Worm (Caenorhabditis elegans) whole organism, L4/young adult: Measurements from ENCODE around the gene srg-64.

Experiments
- W03F9.2 ChIP-seq: fragments of 150-350 bp; optimal IDR thresholded peaks from 2 replicates; lab custom pipeline; 2014; ENCODE audit warnings: missing biosample characterization, missing genetic modification characterization
- dao-5 ChIP-seq: sonication (generic microtip); optimal IDR thresholded peaks from 2 replicates; lab custom pipeline; 2016; ENCODE audit warnings: missing genotype, missing genetic modification characterization, moderate library complexity, missing compliant biosample characterization
- him-1 ChIP-seq: sonication (generic microtip); optimal IDR thresholded peaks from 2 replicates; lab custom pipeline; 2016; ENCODE audit warnings: missing genotype, missing genetic modification reagents, missing genetic modification characterization, missing compliant biosample characterization

srg-64 gene

DNA sequence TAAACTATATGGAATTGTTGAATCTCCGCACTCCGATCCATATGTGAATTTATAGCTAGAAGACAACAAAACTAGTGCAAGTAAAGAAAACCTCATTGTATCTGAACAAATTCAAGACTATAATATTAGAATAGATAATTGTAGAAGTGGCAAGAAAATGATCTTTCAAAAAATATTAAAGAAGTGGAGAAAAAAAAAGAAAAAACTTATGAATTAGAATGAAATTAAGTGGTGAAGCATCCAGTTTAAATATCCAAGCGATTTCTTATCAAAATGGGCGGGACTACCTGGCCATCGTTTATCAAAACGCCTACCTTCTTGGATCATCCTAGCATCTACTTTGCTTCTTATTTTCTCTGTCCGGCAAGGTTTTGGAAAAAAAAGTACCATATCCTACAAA lies 16.7 kb upstream of the srg-64 start, which contains the start of gene wrt-4:
TSS of gene wrt-4 (minus strand) at position 101 of the 400 bp plus-strand sequence.
- TF ChIP-seq W03F9.2 (no peak), dao-5 (tag; lab: Kevin White, UChicago) (no peak), him-1 (no peak)

DNA sequence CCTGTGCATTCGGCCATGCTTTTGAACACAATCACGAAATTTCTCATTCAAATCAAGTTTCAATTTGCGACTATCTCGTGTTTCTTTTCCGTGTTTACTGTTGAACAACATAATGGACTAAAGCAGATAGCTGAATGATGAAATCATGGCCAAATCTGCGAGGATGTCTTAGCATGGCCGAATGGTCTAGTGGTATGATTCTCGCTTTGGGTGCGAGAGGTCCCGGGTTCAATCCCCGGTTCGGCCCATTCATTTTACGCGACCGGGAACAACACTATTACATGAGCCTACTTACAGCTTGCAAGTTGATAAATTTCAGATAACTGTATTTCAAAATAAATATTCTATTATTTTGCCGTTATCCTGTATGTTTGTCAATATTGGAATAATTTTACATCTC lies 10.8 kb upstream of the srg-64 start:
- TF ChIP-seq dao-5 (tag; lab: Kevin White, UChicago), result no peak
- no peak for TF ChIP-seq him-1
- TF ChIP-seq W03F9.2, result no peak

DNA sequence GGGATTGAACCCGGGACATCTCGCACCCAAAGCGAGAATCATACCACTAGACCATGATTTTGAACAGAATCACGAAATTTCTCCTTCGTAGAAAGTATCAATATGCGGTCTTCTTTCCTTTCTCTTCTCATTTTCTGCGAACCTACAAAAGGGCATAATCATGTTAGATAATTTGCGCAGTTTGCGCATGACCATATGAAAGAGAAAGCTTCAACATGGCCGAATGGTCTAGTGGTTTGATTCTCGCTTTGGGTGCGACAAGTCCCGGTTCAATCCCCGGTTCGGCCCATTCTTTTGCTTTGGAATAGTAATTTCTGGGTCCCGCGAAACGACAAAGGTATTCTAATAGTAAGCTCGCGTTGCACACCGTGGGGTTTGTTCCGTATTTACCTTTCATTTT lies 7.4 kb upstream of the srg-64 start:
- no peak for TF ChIP-seq dao-5 (tag; lab: Kevin White, UChicago)
- no peak for TF ChIP-seq him-1
- TF ChIP-seq W03F9.2, result no peak

DNA sequence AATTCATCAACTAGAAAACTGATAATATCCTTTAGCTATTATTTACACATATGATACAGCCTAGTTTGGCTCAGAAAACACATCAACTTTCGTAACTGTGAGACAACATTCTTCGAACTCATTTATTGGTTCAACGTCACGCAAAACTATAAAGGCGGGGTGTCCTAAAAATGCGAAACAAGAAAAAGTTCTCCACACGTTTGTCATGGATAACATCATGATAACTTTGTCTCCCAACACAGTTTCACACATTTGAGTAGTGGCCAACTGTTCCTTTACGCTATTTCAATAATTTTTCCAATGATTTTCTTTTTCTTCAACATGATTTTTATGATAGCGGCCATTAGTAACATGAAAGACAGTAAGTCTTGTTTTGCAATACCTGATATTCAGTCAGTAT lies 6.3 kb upstream of the srg-64 start, which contains the start of gene srxa-9:
TSS of gene srxa-9 (plus strand) at position 301 of the 400 bp plus-strand sequence.
- TF ChIP-seq W03F9.2 (no peak), him-1 (no peak), dao-5 (tag; lab: Kevin White, UChicago) (no peak)

DNA sequence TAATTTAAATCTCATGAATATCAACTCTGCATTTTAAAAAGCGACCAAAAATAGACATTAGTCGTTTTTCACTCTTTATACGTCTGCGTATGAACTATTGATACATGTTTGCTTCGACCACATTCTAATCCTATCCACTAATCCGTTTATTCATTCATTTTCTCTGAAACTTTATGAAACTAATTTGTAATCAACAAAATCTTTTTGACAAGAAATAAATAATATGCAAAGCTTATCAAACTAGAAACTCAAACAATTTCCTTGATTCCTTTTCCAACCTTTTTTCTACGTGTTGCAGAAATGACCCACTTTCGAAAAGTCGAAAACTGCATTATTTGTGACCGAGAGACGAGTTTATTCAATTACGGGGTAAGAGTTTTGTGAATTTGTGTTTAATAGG lies 1.9 kb upstream of the srg-64 start, which contains the start of gene nhr-255:
TSS of gene nhr-255 (plus strand) at position 301 of the 400 bp plus-strand sequence.
- TF ChIP-seq him-1, result no peak
- no peak for TF ChIP-seq dao-5 (tag; lab: Kevin White, UChicago)
- no peak for TF ChIP-seq W03F9.2

DNA sequence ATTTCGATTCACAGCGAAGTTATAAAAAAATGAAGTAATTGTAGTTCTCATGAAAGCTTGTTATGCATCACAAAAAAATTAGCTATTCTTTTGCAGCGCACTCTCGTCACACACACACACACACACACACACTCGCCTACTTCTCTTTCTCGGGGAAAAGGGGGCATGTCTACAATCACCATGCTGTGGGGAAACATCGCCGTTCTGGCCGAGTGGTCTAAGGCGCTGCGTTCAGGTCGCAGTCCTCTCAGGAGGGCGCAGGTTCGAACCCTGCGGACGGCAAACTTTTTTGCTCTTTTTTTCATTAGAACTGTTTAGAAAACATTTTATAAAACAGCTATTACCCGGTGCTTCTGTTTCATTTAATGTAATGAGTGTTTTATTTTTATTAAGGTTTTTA lies 1.4 kb upstream of the srg-64 start:
- TF ChIP-seq dao-5 (tag; lab: Kevin White, UChicago) (peak; percentile 20), him-1 (peak; percentile 75), W03F9.2 (no peak)

DNA sequence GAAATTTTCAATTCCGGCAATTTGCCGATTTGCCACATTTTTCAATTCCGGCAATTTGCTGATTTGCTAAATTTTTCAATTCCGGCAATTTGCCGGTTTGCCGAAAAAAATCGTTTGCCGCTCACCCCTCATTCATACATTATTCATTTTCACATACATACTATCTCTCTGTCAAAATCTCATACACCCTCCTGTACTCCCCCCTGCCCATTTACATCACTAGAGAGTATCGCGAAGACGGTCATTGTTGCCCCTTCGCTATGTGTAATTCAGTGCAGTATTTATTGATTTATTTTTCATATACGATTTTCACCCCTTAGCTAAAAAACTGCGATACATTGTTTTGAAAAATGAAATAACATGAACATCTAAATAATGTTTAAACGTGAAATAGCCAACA lies 4.0 kb downstream of the srg-64 start:
- TF ChIP-seq him-1 (no peak), W03F9.2 (no peak), dao-5 (tag; lab: Kevin White, UChicago) (no peak)

DNA sequence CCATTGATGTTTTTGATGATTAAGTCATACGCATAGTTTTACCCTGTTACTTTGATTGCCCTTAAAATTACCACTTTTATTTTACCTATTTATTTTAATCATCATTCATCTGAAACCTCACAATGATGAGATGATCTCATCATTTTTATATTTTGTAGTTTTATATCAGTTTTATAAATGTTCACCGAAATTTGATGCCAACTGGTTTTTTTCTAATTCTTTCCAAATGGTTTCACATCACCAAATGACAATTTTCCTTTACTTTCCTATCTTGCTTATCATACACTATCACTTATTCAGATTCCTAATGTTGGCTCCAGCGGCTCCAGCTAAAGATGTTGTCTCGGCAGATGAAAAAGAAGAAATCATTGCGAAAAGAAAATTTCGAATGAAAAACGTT lies 8.8 kb downstream of the srg-64 start, which contains the start of gene lin-15A:
TSS of gene lin-15A (plus strand) at position 301 of the 400 bp plus-strand sequence.
- TF ChIP-seq him-1 (no peak), dao-5 (tag; lab: Kevin White, UChicago) (no peak), W03F9.2 (no peak)

DNA sequence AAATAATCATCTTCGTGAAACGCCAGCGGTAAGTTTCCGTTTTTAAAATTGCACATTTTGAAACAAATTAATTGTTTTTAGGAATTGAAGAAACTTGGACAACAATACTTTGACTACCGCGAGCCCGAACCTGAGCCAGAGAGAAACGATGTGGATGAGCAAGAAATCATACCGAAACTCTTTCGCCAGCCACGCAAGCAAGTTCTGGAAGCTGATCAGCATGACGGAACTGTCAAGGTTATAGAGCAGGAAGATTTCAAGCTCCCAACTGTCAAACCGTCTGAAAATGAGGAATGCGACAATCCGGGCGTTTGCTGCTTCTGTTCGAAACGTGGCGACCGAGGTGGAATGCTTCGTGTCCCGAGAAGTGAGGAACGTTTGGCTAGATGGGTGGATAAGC lies 10.1 kb downstream of the srg-64 start:
- TF ChIP-seq him-1, result no peak
- no peak for TF ChIP-seq dao-5 (tag; lab: Kevin White, UChicago)
- no peak for TF ChIP-seq W03F9.2

DNA sequence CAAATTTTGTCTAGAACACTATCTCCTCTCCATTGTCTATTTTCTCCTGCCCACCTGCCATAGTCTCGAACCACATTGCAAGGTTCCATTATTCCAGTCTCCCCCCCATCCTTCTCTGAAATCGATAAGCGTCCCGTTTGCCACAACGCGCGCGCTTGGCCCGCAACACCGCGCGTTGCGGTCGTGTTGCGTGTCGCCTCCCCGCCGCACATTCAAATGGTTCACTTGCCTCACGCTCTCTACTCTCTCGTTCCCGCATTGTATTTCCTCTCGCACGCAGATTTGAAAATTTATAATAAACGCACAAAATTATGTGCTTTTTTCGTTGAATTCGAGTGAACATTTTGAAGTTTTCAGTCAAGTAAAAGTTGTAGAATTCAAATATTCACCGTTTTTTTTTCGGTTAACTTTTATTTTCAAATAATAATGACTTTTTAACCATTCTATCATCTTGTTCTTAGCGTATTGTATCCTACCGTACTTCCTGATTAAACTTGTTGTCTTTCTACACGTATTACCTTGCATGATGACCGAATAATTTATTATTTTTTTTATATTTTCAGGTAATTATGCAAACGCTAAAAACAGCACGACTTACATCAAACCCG lies 14.8 kb downstream of the srg-64 start, which contains the start of gene lin-15B:
TSS of gene lin-15B (plus strand) at position 558 of the 608 bp plus-strand sequence.
- TF ChIP-seq him-1, result no peak

DNA sequence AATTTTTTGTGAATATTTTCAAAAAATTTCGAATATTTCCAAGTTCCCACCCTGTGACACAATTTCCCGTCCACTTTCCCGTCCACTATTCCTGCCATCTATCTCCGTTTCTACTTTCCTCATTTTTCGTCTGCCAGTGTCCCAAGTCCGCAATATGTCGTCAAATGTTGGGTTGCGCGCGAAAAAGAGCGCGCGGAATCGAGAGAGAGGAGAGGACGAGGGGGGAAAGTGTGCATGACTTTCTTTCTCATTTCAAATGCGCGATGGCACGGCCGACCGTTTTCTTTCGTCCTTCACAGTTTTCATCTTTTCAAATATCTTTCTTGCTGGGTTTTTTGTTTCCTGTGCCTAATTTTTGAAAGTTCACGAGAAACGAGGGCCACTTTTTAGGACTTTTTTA lies 15.4 kb downstream of the srg-64 start:
- TF ChIP-seq him-1 (no peak), dao-5 (tag; lab: Kevin White, UChicago) (no peak), W03F9.2 (no peak)

DNA sequence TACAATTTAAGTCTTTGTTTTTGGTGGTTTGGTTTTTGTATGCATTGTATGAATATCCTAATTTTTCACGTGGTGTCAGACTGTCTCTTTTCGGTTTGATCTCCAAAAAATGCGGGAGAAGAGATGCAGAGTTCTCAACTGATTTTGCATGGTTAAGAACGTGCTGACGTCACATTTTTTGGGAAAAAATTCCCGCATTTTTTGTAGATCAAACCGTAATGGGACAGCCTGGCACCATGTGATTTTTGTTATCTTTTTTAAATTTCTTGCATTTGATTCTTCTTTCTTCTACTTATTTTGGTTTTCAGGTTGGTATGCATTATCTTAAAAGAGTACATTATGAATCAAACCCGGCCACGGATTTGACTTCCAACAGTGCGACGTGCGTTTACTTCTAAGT lies 19.1 kb downstream of the srg-64 start, which contains the start of gene ZK662.5:
TSS of gene ZK662.5 (plus strand) at position 301 of the 400 bp plus-strand sequence.
- TF ChIP-seq him-1, result no peak
- TF ChIP-seq dao-5 (tag; lab: Kevin White, UChicago), result no peak
- TF ChIP-seq W03F9.2, result no peak

DNA sequence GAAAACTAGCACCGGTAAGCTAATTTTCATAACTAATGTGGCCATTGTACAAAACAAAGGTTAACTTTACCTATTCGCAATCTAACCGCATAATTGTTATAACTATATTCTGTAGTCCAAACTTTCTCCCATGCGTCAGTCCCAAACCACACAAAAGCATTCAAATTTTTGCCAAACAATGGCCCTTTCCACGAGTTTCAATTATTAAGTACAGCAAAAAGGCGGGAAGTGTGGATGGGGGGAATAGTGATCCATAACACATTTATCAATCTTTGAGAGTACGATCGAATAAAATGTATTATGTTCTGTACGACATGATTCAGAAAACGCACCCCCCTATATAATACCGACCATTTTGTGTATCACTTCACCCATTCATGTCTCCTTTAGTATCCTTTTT lies 22.1 kb downstream of the srg-64 start, which contains the start of gene ZK662.6:
TSS of gene ZK662.6 (plus strand) at position 301 of the 400 bp plus-strand sequence.
- no peak for TF ChIP-seq dao-5 (tag; lab: Kevin White, UChicago)

DNA sequence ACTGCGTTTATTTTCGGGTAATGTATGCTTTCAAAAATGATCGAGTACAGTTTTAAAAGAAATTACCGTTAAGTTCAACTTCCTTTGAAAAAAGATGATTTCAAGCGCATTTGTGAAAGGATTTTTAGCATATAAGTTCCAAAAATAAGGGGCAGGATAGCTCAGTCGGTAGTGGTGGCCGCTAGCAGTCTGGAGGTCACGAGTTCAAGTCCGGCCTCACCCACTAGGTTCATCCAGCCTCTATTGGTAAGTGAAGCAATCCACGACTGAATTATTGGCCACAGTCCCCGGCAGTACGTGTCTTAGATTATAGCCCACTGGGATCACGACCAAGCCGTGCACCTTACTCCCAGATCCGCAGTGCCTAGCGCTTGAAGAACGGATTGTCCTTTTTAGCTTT lies 23.5 kb downstream of the srg-64 start:
- TF ChIP-seq him-1, result no peak
- no peak for TF ChIP-seq dao-5 (tag; lab: Kevin White, UChicago)
- no peak for TF ChIP-seq W03F9.2

DNA sequence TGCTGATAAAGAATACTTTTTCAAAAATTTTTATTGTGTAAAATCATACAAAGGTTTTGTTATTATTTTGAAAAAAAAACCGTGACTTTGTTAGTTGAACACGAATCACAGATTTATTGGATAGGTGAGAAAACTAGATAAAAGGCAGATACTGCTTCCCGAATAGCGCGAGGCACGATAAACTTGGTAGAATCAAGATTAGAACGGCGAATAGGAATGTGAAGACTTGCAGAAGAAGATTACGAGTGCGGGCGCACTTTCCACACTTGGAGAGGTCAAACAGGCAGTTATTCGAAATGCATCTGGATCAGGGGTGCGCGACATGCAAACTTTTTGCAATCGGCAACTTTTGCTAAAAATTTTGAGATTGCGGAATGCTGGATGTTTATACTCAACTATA lies 27.2 kb downstream of the srg-64 start:
- TF ChIP-seq dao-5 (tag; lab: Kevin White, UChicago), result no peak
- no peak for TF ChIP-seq W03F9.2
- TF ChIP-seq him-1, result no peak

DNA sequence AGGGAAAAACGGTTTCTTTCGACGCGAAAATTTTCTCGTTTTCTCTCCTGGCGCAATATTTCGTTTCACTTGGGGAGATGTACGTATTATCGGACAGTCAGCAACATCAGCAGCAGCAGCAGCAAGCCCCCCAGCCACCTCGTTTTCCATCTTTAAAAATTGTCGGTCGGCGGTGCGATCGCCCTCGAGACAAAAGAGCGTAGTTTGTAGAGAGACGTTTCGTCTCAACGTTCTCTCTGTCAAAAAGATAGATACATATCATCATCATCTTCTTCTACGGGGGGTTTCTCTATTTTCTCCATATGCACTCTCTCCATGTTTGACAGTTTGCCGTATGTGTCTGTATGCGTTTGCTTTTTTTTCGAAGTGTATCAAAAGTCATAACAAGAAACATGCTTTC lies 30.8 kb downstream of the srg-64 start:
- TF ChIP-seq dao-5 (tag; lab: Kevin White, UChicago) (no peak), him-1 (no peak), W03F9.2 (no peak)
